Fruit fly (Drosophila melanogaster): ENCODE results near the gene CG1529.

DNA sequence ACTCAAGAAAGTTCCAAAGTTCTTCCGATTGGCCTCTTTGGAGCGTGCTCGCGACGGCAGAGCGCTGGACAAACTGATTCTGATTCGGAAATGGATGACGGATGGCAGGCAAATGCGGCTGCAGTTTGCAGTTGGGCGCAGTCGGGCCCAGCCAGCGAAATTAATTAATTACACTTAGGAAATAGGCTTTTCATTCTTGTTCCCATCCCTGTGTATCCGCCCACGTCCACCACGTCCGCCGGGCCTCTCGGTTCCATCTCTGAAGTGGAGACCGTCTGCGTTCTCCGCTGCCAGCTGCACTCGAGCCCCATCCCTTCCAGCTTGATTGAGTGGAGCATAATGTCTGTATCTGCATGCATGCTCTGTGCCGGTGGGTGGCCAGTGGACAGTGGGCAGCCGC is 8.8 kb upstream of the CG1529 start, which contains the start of gene CG15449:
- TF ChIP-seq dmrt99B (tag; optimal IDR thresholded peaks at IDR 0.05) (no peak), CG13775 (GFP tag; optimal IDR thresholded peaks at IDR 0.05) (no peak)

Measured in whole organism, embryonic.